Fruit fly (Drosophila melanogaster): ENCODE data around the gene CG34155.

DNA sequence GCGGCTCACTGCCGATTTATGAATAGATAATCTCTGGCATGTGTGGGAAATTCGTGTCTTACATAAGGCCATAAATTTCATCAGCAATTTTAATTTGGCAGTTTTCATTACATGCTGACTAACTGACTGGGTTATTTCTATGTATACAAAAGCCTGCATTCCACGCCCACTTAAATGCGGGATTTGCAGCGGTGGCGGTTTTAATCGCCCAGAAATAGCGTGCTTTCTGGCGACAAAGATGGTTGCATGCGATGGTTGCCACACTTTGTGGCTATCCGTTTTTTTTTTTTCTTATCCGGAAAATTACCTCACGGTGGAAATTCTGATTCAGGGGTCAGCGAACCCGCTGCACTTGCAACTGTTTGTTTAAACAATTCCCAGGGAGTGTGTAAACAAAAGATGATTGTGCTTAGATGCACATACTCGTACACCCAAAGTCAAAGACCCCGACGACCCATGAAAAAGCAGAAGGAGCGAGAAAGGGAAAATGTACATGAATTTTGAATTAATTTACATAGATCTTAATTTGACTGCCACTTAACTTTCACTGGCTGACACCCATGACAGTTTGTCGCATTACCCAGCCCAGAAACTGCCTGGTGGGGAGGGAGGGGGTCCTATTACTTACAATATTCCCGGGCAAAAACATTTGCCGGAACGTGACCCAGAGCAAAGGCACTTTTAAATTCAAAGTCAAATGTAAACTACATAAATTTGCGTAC is 6.3 kb upstream of the CG34155 start:
- TF ChIP-seq CG7101 (tag; optimal IDR thresholded peaks at IDR 0.05), result no peak
- no peak for TF ChIP-seq CG14711 (tag; optimal IDR thresholded peaks at IDR 0.05)
- no peak for TF ChIP-seq CG1620 (GFP tag; optimal IDR thresholded peaks at IDR 0.05)
- no peak for TF ChIP-seq CG11617 (GFP tag; optimal IDR thresholded peaks at IDR 0.05)
